Worm (Caenorhabditis elegans) whole organism, young adult: ENCODE measurements around the gene C49H3.6.
A peak's percentile ranks its signal among the peaks of the same experiment; 100 is the strongest.

Experiments used
- B0261.1 ChIP-seq: sonication (generic microtip); optimal IDR thresholded peaks from 2 replicates; lab custom pipeline; 2016; ENCODE audit warnings: mild to moderate bottlenecking, missing genetic modification characterization, moderate library complexity, missing compliant biosample characterization
- B0336.3 ChIP-seq: fragments of 200-800 bp; sonication (Bioruptor generic); IDR thresholded peaks from 2 replicates; pipeline ENCODE4 v1.3.6; 2022; ENCODE audit warnings: missing genetic modification characterization, missing compliant biosample characterization
- D2030.7 ChIP-seq: fragments of 200-800 bp; sonication (Bioruptor generic); IDR thresholded peaks from 2 replicates; pipeline ENCODE4 v1.3.6; 2022; ENCODE audit warnings: missing genetic modification reagents, missing genetic modification characterization, missing compliant biosample characterization
- F52B5.7 ChIP-seq: sonication (generic microtip); optimal IDR thresholded peaks from 2 replicates; lab custom pipeline; 2016; ENCODE audit warnings: mild to moderate bottlenecking, missing genetic modification characterization, missing compliant biosample characterization
- F57A8.1 ChIP-seq: fragments of 200-800 bp; sonication (Bioruptor generic); optimal IDR thresholded peaks from 2 replicates; lab custom pipeline; 2018; ENCODE audit warnings: mild to moderate bottlenecking, missing genetic modification characterization, moderate library complexity, missing compliant biosample characterization
- F57C9.4 ChIP-seq: sonication (generic microtip); optimal IDR thresholded peaks from 2 replicates; lab custom pipeline; 2017; ENCODE audit warnings: mild to moderate bottlenecking, missing genetic modification characterization, missing compliant biosample characterization
- K11D2.4 ChIP-seq: fragments of 200-800 bp; sonication (Bioruptor generic); IDR thresholded peaks from 2 replicates; pipeline ENCODE4 v1.3.6; 2022; ENCODE audit warnings: missing genetic modification reagents, missing genetic modification characterization, missing compliant biosample characterization
- Y95B8A.8 ChIP-seq: fragments of 200-800 bp; sonication (Bioruptor generic); IDR thresholded peaks from 2 replicates; pipeline ENCODE4 v1.3.6; 2022; ENCODE audit warnings: missing genetic modification reagents, missing genetic modification characterization, missing compliant biosample characterization
- ZK185.1 ChIP-seq: sonication (generic microtip); optimal IDR thresholded peaks from 2 replicates; lab custom pipeline; 2016; ENCODE audit warnings: mild to moderate bottlenecking, missing genetic modification characterization, missing compliant biosample characterization; ENCODE audit not compliant: poor library complexity, severe bottlenecking
- akir-1 ChIP-seq: fragments of 200-800 bp; sonication (Bioruptor generic); optimal IDR thresholded peaks from 2 replicates; lab custom pipeline; 2018; ENCODE audit warnings: mild to moderate bottlenecking, missing genetic modification characterization, moderate library complexity, missing compliant biosample characterization
- ama-1 ChIP-seq, 3 experiments: fragments of 150-350 bp in 1 of 3; sonication (generic microtip) in 2 of 3; optimal IDR thresholded peaks; 2 replicates each; lab custom pipeline; 2014 to 2018; ENCODE audit warnings: missing biosample characterization in 2 of 3, missing genetic modification characterization in 2 of 3, missing genetic modification reagents in 2 of 3
- aptf-3 ChIP-seq: fragments of 200-800 bp; sonication (Bioruptor generic); IDR thresholded peaks from 2 replicates; pipeline ENCODE4 v1.3.6; 2022; ENCODE audit warnings: missing genetic modification characterization, missing compliant biosample characterization
- atf-7 ChIP-seq: sonication (generic microtip); optimal IDR thresholded peaks from 2 replicates; lab custom pipeline; 2017; ENCODE audit warnings: mild to moderate bottlenecking, missing genetic modification characterization, missing compliant biosample characterization
- attf-5 ChIP-seq: fragments of 200-800 bp; sonication (Bioruptor generic); optimal IDR thresholded peaks from 2 replicates; lab custom pipeline; 2018; ENCODE audit warnings: mild to moderate bottlenecking, missing genetic modification characterization, missing compliant biosample characterization
- ceh-91 ChIP-seq: fragments of 200-800 bp; sonication (Bioruptor generic); IDR thresholded peaks from 2 replicates; pipeline ENCODE4 v1.3.6; 2022; ENCODE audit warnings: missing genetic modification reagents, missing genetic modification characterization, missing compliant biosample characterization
- chd-7 ChIP-seq: sonication (generic microtip); optimal IDR thresholded peaks from 2 replicates; lab custom pipeline; 2016; ENCODE audit warnings: mild to moderate bottlenecking, missing genetic modification characterization, moderate library complexity, missing compliant biosample characterization
- dox-1 ChIP-seq: fragments of 200-800 bp; sonication (Bioruptor generic); IDR thresholded peaks from 2 replicates; pipeline ENCODE4 v1.3.6; 2022; ENCODE audit warnings: missing genetic modification reagents, missing genetic modification characterization, missing compliant biosample characterization
- fkh-3 ChIP-seq: sonication (generic microtip); optimal IDR thresholded peaks from 2 replicates; lab custom pipeline; 2016; ENCODE audit warnings: mild to moderate bottlenecking, missing genetic modification characterization, missing compliant biosample characterization
- gei-17 ChIP-seq: fragments of 200-800 bp; sonication (Bioruptor generic); optimal IDR thresholded peaks from 2 replicates; lab custom pipeline; 2018; ENCODE audit warnings: mild to moderate bottlenecking, missing genetic modification characterization, missing compliant biosample characterization
- hlh-12 ChIP-seq: sonication (generic microtip); optimal IDR thresholded peaks from 2 replicates; lab custom pipeline; 2016; ENCODE audit warnings: missing genetic modification characterization, missing compliant biosample characterization
- hmg-1.2 ChIP-seq: fragments of 200-800 bp; sonication (Bioruptor generic); IDR thresholded peaks from 2 replicates; pipeline ENCODE4 v1.3.6; 2022; ENCODE audit warnings: missing genetic modification reagents, missing genetic modification characterization, missing compliant biosample characterization
- hsf-1 ChIP-seq: fragments of 200-800 bp; sonication (Bioruptor generic); IDR thresholded peaks from 2 replicates; pipeline ENCODE4 v1.3.6; 2022; ENCODE audit warnings: missing genetic modification reagents, missing genetic modification characterization, missing compliant biosample characterization
- let-607 ChIP-seq, 2 experiments: fragments of 200-800 bp in 1 of 2; sonication (Bioruptor generic) in 1 of 2; sonication (generic microtip) in 1 of 2; optimal IDR thresholded peaks; 2 replicates each; lab custom pipeline; 2016 to 2018; ENCODE audit warnings: mild to moderate bottlenecking in 2 of 2, missing compliant biosample characterization in 2 of 2, missing genetic modification characterization in 2 of 2, moderate library complexity in 2 of 2, missing genotype in 1 of 2
- lin-26 ChIP-seq: fragments of 200-800 bp; sonication (Bioruptor generic); IDR thresholded peaks from 2 replicates; pipeline ENCODE4 v1.3.6; 2022; ENCODE audit warnings: missing genetic modification reagents, missing genetic modification characterization, missing compliant biosample characterization
- lin-35 ChIP-seq, 3 experiments: fragments of 150-350 bp in 2 of 3; sonication (generic microtip) in 1 of 3; optimal IDR thresholded peaks; 2 replicates each; lab custom pipeline; 2014 to 2018; ENCODE audit warnings: missing biosample characterization in 3 of 3, missing genetic modification characterization in 3 of 3, missing genetic modification reagents in 3 of 3
- lsy-27 ChIP-seq: sonication (generic microtip); optimal IDR thresholded peaks from 2 replicates; lab custom pipeline; 2017; ENCODE audit warnings: missing genetic modification characterization, mild to moderate bottlenecking, missing compliant biosample characterization, antibody characterized with exemption, missing genotype, borderline replicate concordance; ENCODE audit not compliant: insufficient read depth
- madf-8 ChIP-seq: fragments of 200-800 bp; sonication (Bioruptor generic); conservative IDR thresholded peaks from 2 replicates; pipeline ENCODE4 v1.3.6; 2022; ENCODE audit warnings: missing genetic modification reagents, missing genetic modification characterization, missing compliant biosample characterization
- mcd-1 ChIP-seq: fragments of 200-800 bp; sonication (Bioruptor generic); IDR thresholded peaks from 2 replicates; pipeline ENCODE4 v1.3.6; 2022; ENCODE audit warnings: missing genetic modification reagents, missing genetic modification characterization, missing compliant biosample characterization
- mel-28 ChIP-seq: sonication (generic microtip); optimal IDR thresholded peaks from 2 replicates; lab custom pipeline; 2016; ENCODE audit warnings: borderline replicate concordance, mild to moderate bottlenecking, missing genetic modification characterization, missing compliant biosample characterization
- mxl-1 ChIP-seq: sonication (generic microtip); optimal IDR thresholded peaks from 2 replicates; lab custom pipeline; 2016; ENCODE audit warnings: missing genetic modification characterization, missing compliant biosample characterization
- nfya-1 ChIP-seq: sonication (generic microtip); optimal IDR thresholded peaks from 2 replicates; lab custom pipeline; 2017; ENCODE audit warnings: antibody characterized with exemption, missing compliant biosample characterization, missing genetic modification characterization, borderline replicate concordance; ENCODE audit not compliant: insufficient read depth
- nhr-80 ChIP-seq: sonication (generic microtip); optimal IDR thresholded peaks from 2 replicates; lab custom pipeline; 2016; ENCODE audit warnings: missing genetic modification characterization, missing compliant biosample characterization
- rec-8 ChIP-seq, 2 experiments: sonication (generic microtip); optimal IDR thresholded peaks; 2 replicates each; lab custom pipeline; 2016; ENCODE audit warnings: mild to moderate bottlenecking in 2 of 2, missing genetic modification characterization in 2 of 2, missing genetic modification reagents in 2 of 2, missing genotype in 2 of 2, missing biosample characterization in 1 of 2, missing compliant biosample characterization in 1 of 2, moderate library complexity in 1 of 2
- repo-1 ChIP-seq: sonication (generic microtip); optimal IDR thresholded peaks from 2 replicates; lab custom pipeline; 2017; ENCODE audit warnings: mild to moderate bottlenecking, missing genetic modification characterization, missing compliant biosample characterization
- sea-2 ChIP-seq: fragments of 200-800 bp; sonication (Bioruptor generic); IDR thresholded peaks from 2 replicates; pipeline ENCODE4 v1.3.6; 2022; ENCODE audit warnings: missing genetic modification characterization, missing compliant biosample characterization
- snpc-4 ChIP-seq, 5 experiments: fragments of 150-350 bp in 1 of 5; sonication (generic microtip) in 4 of 5; optimal IDR thresholded peaks; 2 replicates each; lab custom pipeline; 2014 to 2018; ENCODE audit warnings: missing genetic modification characterization in 5 of 5, missing biosample characterization in 3 of 5, antibody characterized with exemption in 2 of 5, mild to moderate bottlenecking in 2 of 5, missing compliant biosample characterization in 2 of 5, missing genotype in 2 of 5, moderate library complexity in 2 of 5, missing genetic modification reagents in 1 of 5
- sptf-2 ChIP-seq: fragments of 200-800 bp; sonication (Bioruptor generic); optimal IDR thresholded peaks from 2 replicates; lab custom pipeline; 2018; ENCODE audit warnings: mild to moderate bottlenecking, missing genetic modification characterization, missing compliant biosample characterization
- xnd-1 ChIP-seq: sonication (generic microtip); optimal IDR thresholded peaks from 2 replicates; lab custom pipeline; 2016; ENCODE audit warnings: missing genotype, missing genetic modification reagents, missing genetic modification characterization, missing compliant biosample characterization
- zfh-2 ChIP-seq: fragments of 200-800 bp; sonication (Bioruptor generic); conservative IDR thresholded peaks from 2 replicates; pipeline ENCODE4 v1.3.6; 2022; ENCODE audit warnings: missing genetic modification reagents, missing genetic modification characterization, missing compliant biosample characterization
- ztf-18 ChIP-seq: sonication (generic microtip); optimal IDR thresholded peaks from 2 replicates; lab custom pipeline; 2016; ENCODE audit warnings: missing genotype, mild to moderate bottlenecking, missing genetic modification characterization, missing compliant biosample characterization
- ztf-26 ChIP-seq: sonication (generic microtip); optimal IDR thresholded peaks from 2 replicates; lab custom pipeline; 2017; ENCODE audit warnings: missing genetic modification characterization, missing compliant biosample characterization

Gene C49H3.6

DNA sequence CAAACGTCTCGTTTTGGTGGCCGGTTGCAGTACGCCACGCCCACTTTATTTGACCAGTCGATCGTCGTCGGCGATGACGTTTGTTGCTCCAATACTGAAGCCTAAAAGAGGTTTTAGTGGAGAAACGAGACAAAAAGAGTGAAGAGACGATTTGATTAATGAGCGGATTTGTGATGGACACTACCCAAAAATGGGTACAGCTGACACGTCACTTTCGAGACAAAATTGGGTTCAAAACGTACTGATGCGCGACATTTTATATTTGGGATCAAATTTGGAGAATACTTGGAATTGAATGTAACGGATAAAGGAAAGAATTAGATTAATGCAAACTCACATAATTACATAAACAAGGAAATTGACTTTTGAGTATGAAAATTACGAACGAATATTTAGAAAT is 6.1 kb upstream of the C49H3.6 start, which contains the start of gene ilys-4:
Gene ilys-4 (minus strand): TSS at position 101 of the 400 bp plus-strand sequence.
- no peak for TF ChIP-seq zfh-2
- TF ChIP-seq atf-7, result peak; percentile 14

DNA sequence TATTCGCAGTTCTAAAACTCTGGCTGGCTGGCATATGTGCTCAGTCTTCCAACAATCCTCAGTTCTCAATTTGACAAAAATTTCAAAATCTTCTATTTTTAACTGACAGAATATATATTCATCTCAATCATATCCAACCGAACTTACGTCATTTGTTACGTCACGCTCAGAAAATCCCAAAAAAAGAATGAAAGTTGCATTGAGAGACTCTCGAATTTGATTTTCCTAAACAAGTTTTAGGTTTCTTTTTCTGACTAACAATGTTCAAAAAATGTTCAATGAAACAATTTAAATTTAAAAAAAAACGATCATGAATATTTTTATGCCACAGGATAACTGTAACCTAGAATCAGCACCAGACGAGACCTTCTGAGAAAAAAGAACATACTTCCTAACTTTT is 5.6 kb upstream of the C49H3.6 start:
- no peak for TF ChIP-seq zfh-2

DNA sequence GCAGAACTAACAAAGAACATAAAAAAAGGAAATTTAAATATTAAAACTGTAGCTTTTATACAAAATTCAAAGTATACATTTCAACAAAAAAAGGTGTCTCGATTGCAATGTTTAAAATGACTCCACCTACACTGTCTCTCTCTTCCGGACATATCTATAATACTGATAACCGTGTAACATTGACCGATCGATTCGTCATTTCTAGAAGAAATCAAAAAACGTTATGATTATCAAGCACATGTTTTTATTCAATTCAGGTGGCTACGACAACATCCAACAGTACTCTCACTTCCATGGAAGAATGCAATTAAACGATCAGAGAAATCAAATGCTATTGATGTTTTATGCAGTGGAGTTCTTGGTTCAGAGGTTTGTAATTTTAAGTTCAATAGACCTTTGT is 5.0 kb upstream of the C49H3.6 start:
- TF ChIP-seq lin-26 (GFP tag; lab: Robert Waterston, UW) (no peak), hlh-12 (tag; lab: Kevin White, UChicago) (no peak), nhr-80 (tag; lab: Kevin White, UChicago) (peak; percentile 70)

DNA sequence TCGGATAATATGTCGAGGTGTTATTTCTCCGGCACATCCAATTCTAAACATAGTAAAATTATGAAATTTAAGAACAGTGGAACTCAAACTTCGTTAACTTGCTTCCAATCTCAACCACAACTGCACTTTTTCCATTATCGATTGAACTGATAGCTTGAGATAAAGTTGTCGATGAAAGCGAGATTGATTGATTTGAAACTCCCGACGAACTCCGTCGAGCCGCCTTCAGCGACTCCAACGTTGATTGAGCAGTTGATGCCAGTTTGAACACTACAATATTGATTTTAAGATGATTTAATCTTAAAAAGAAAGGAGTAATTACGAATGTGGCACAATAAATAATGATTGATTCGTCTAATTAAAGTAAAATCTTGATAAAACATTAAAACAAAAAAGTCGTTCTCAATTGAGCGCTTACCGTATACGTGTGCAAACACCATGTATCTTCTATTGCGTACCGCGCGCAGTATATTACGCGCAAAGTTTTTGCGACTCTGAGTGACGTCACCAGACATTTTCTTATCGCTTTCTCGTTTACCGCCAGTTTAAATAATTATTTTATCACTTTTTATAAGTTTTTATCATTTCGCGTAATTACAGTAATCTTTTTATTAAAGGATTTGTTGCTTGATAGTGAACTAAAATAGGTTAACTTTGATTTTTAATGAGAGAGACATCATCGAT is 1.2 kb upstream of the C49H3.6 start, which contains the start of gene arp-11:
Gene arp-11 (minus strand): TSS at position 51 of the 684 bp plus-strand sequence.
- peak; percentile 31; the same call in 1 of the 2 replicates for TF ChIP-seq hmg-1.2 (GFP tag; lab: Robert Waterston, UW)
- TF ChIP-seq fkh-3 (tag; lab: Kevin White, UChicago), result no peak
- TF ChIP-seq lsy-27, result no peak
- no peak for TF ChIP-seq mxl-1 (tag; lab: Kevin White, UChicago)
- TF ChIP-seq xnd-1 (tag; lab: Kevin White, UChicago), result no peak
- no peak for TF ChIP-seq F57A8.1 (GFP tag; lab: Kevin White, UChicago)
- no peak for TF ChIP-seq ztf-26 (tag; lab: Kevin White, UChicago)
- peak; percentile 56 for TF ChIP-seq ZK185.1 (tag; lab: Kevin White, UChicago)
- TF ChIP-seq madf-8, result no peak
- no peak for TF ChIP-seq gei-17 (GFP tag; lab: Kevin White, UChicago)
- TF ChIP-seq ztf-18 (tag; lab: Kevin White, UChicago), result no peak
- no peak for TF ChIP-seq F57C9.4 (tag; lab: Kevin White, UChicago)
- no peak for TF ChIP-seq ceh-91 (GFP tag; lab: Robert Waterston, UW)
- TF ChIP-seq sea-2 (GFP tag; lab: Robert Waterston, UW), result no peak
- TF ChIP-seq repo-1, result no peak
- TF ChIP-seq aptf-3, result no peak
- TF ChIP-seq let-607 (tag; optimal IDR thresholded peaks at IDR 0.05; lab: Kevin White, UChicago), result peak in 1 of 2 experiments; percentile 1
- TF ChIP-seq Y95B8A.8 (GFP tag; lab: Robert Waterston, UW), result no peak
- no peak for TF ChIP-seq snpc-4 (GFP tag; optimal IDR thresholded peaks at IDR 0.05; lab: Kevin White, UChicago)
- peak in 3 of 4 experiments; percentile 50 to 59 (median 51) for TF ChIP-seq snpc-4 (tag; optimal IDR thresholded peaks at IDR 0.05; lab: Kevin White, UChicago)
- no peak for TF ChIP-seq chd-7 (tag; lab: Kevin White, UChicago)
- no peak for TF ChIP-seq ama-1 (optimal IDR thresholded peaks at IDR 0.05; lab: Kevin White, UChicago)
- no peak for TF ChIP-seq ama-1 (GFP tag; optimal IDR thresholded peaks at IDR 0.05; lab: Kevin White, UChicago)
- peak; percentile 61 for TF ChIP-seq dox-1 (GFP tag; lab: Robert Waterston, UW)
- no peak for TF ChIP-seq akir-1
- no peak for TF ChIP-seq nfya-1 (tag; lab: Kevin White, UChicago)
- TF ChIP-seq B0336.3, result 0 out of 2 replicates have a peak, but pooled peaks have one; percentile 22
- no peak for TF ChIP-seq mcd-1 (GFP tag; lab: Robert Waterston, UW)
- no peak for TF ChIP-seq K11D2.4
- no peak for TF ChIP-seq hsf-1
- no peak for TF ChIP-seq mel-28 (tag; lab: Kevin White, UChicago)
- TF ChIP-seq attf-5, result peak; percentile 84
- TF ChIP-seq sptf-2, result no peak
- peak in 1 of 3 experiments; percentile 49 for TF ChIP-seq lin-35 (GFP tag; optimal IDR thresholded peaks at IDR 0.05; lab: Kevin White, UChicago)
- no peak for TF ChIP-seq F52B5.7 (tag; lab: Kevin White, UChicago)
- no peak for TF ChIP-seq B0261.1 (tag; lab: Kevin White, UChicago)
- no peak for TF ChIP-seq rec-8 (tag; optimal IDR thresholded peaks at IDR 0.05; lab: Kevin White, UChicago)
- TF ChIP-seq D2030.7 (GFP tag; lab: Robert Waterston, UW), result no peak
